Worm (Caenorhabditis elegans) whole organism, young adult: ENCODE measurements around the gene nspb-10.
A peak's percentile ranks its signal among the peaks of the same experiment; 100 is the strongest.

Experiments
- D2030.7 ChIP-seq: fragments of 200-800 bp; sonication (Bioruptor generic); IDR thresholded peaks from 2 replicates; pipeline ENCODE4 v1.3.6; 2022; ENCODE audit warnings: missing genetic modification reagents, missing genetic modification characterization, missing compliant biosample characterization
- F37B4.10 ChIP-seq: fragments of 200-800 bp; sonication (Bioruptor generic); IDR thresholded peaks from 2 replicates; pipeline ENCODE4 v1.3.6; 2022; ENCODE audit warnings: missing genetic modification characterization, missing compliant biosample characterization
- F49E8.2 ChIP-seq: sonication (generic microtip); optimal IDR thresholded peaks from 3 replicates; lab custom pipeline; 2017; ENCODE audit warnings: missing genetic modification characterization, mild to moderate bottlenecking, missing compliant biosample characterization, antibody characterized with exemption, moderate library complexity; ENCODE audit not compliant: insufficient read depth
- F52B5.7 ChIP-seq: sonication (generic microtip); optimal IDR thresholded peaks from 2 replicates; lab custom pipeline; 2016; ENCODE audit warnings: mild to moderate bottlenecking, missing genetic modification characterization, missing compliant biosample characterization
- T07F8.4 ChIP-seq: sonication (generic microtip); optimal IDR thresholded peaks from 2 replicates; lab custom pipeline; 2016; ENCODE audit warnings: mild to moderate bottlenecking, missing genetic modification characterization, moderate library complexity, missing compliant biosample characterization
- Y53G8AR.9 ChIP-seq: fragments of 200-800 bp; sonication (Bioruptor generic); conservative IDR thresholded peaks from 2 replicates; pipeline ENCODE4 v1.3.6; 2022; ENCODE audit warnings: missing genetic modification reagents, missing genetic modification characterization, missing compliant biosample characterization
- Y67H2A.10 ChIP-seq: fragments of 200-800 bp; sonication (Bioruptor generic); conservative IDR thresholded peaks from 2 replicates; pipeline ENCODE4 v1.3.6; 2022; ENCODE audit warnings: missing genetic modification reagents, missing genetic modification characterization, missing compliant biosample characterization
- Y95B8A.8 ChIP-seq: fragments of 200-800 bp; sonication (Bioruptor generic); IDR thresholded peaks from 2 replicates; pipeline ENCODE4 v1.3.6; 2022; ENCODE audit warnings: missing genetic modification reagents, missing genetic modification characterization, missing compliant biosample characterization
- ama-1 ChIP-seq, 3 experiments: fragments of 150-350 bp in 1 of 3; sonication (generic microtip) in 2 of 3; optimal IDR thresholded peaks; 2 replicates each; lab custom pipeline; 2014 to 2018; ENCODE audit warnings: missing biosample characterization in 2 of 3, missing genetic modification characterization in 2 of 3, missing genetic modification reagents in 2 of 3
- ccch-3 ChIP-seq: fragments of 200-800 bp; sonication (Bioruptor generic); optimal IDR thresholded peaks from 2 replicates; lab custom pipeline; 2018; ENCODE audit warnings: mild to moderate bottlenecking, missing genetic modification characterization, missing compliant biosample characterization
- ceh-27 ChIP-seq: fragments of 200-800 bp; sonication (Bioruptor generic); optimal IDR thresholded peaks from 2 replicates; lab custom pipeline; 2018; ENCODE audit warnings: mild to moderate bottlenecking, missing genetic modification characterization, moderate library complexity, missing compliant biosample characterization
- ceh-40 ChIP-seq: fragments of 200-800 bp; sonication (Bioruptor generic); IDR thresholded peaks from 2 replicates; pipeline ENCODE4 v1.3.6; 2022; ENCODE audit warnings: missing genetic modification characterization, missing compliant biosample characterization
- die-1 ChIP-seq: sonication (generic microtip); optimal IDR thresholded peaks from 2 replicates; lab custom pipeline; 2016; ENCODE audit warnings: missing genotype, mild to moderate bottlenecking, missing genetic modification characterization, missing compliant biosample characterization
- ets-4 ChIP-seq: fragments of 200-800 bp; sonication (Bioruptor generic); optimal IDR thresholded peaks from 2 replicates; lab custom pipeline; 2018; ENCODE audit warnings: mild to moderate bottlenecking, missing genetic modification characterization, missing compliant biosample characterization
- hmg-1.2 ChIP-seq: fragments of 200-800 bp; sonication (Bioruptor generic); IDR thresholded peaks from 2 replicates; pipeline ENCODE4 v1.3.6; 2022; ENCODE audit warnings: missing genetic modification reagents, missing genetic modification characterization, missing compliant biosample characterization
- lin-26 ChIP-seq: fragments of 200-800 bp; sonication (Bioruptor generic); IDR thresholded peaks from 2 replicates; pipeline ENCODE4 v1.3.6; 2022; ENCODE audit warnings: missing genetic modification reagents, missing genetic modification characterization, missing compliant biosample characterization
- mcd-1 ChIP-seq: fragments of 200-800 bp; sonication (Bioruptor generic); IDR thresholded peaks from 2 replicates; pipeline ENCODE4 v1.3.6; 2022; ENCODE audit warnings: missing genetic modification reagents, missing genetic modification characterization, missing compliant biosample characterization
- mel-28 ChIP-seq: sonication (generic microtip); optimal IDR thresholded peaks from 2 replicates; lab custom pipeline; 2016; ENCODE audit warnings: borderline replicate concordance, mild to moderate bottlenecking, missing genetic modification characterization, missing compliant biosample characterization
- nhr-27 ChIP-seq: fragments of 200-800 bp; sonication (Bioruptor generic); optimal IDR thresholded peaks from 2 replicates; lab custom pipeline; 2018; ENCODE audit warnings: mild to moderate bottlenecking, missing genetic modification characterization, moderate library complexity, missing compliant biosample characterization
- nhr-80 ChIP-seq: sonication (generic microtip); optimal IDR thresholded peaks from 2 replicates; lab custom pipeline; 2016; ENCODE audit warnings: missing genetic modification characterization, missing compliant biosample characterization
- pha-4 ChIP-seq: fragments of 150-350 bp; sonication (generic microtip); optimal IDR thresholded peaks from 2 replicates; lab custom pipeline; 2014; ENCODE audit warnings: missing biosample characterization, missing genetic modification reagents, missing genetic modification characterization
- rec-8 ChIP-seq, 2 experiments: sonication (generic microtip); optimal IDR thresholded peaks; 2 replicates each; lab custom pipeline; 2016; ENCODE audit warnings: mild to moderate bottlenecking in 2 of 2, missing genetic modification characterization in 2 of 2, missing genetic modification reagents in 2 of 2, missing genotype in 2 of 2, missing biosample characterization in 1 of 2, missing compliant biosample characterization in 1 of 2, moderate library complexity in 1 of 2
- snpc-1.3 ChIP-seq: sonication (generic microtip); optimal IDR thresholded peaks from 2 replicates; lab custom pipeline; 2017; ENCODE audit warnings: missing genetic modification characterization, mild to moderate bottlenecking, missing compliant biosample characterization, antibody characterized with exemption, moderate library complexity, missing genotype, missing genetic modification reagents; ENCODE audit not compliant: insufficient read depth
- snpc-4 ChIP-seq, 5 experiments: fragments of 150-350 bp in 1 of 5; sonication (generic microtip) in 4 of 5; optimal IDR thresholded peaks; 2 replicates each; lab custom pipeline; 2014 to 2018; ENCODE audit warnings: missing genetic modification characterization in 5 of 5, missing biosample characterization in 3 of 5, antibody characterized with exemption in 2 of 5, mild to moderate bottlenecking in 2 of 5, missing compliant biosample characterization in 2 of 5, missing genotype in 2 of 5, moderate library complexity in 2 of 5, missing genetic modification reagents in 1 of 5
- xnd-1 ChIP-seq: sonication (generic microtip); optimal IDR thresholded peaks from 2 replicates; lab custom pipeline; 2016; ENCODE audit warnings: missing genotype, missing genetic modification reagents, missing genetic modification characterization, missing compliant biosample characterization
- zfh-2 ChIP-seq: fragments of 200-800 bp; sonication (Bioruptor generic); conservative IDR thresholded peaks from 2 replicates; pipeline ENCODE4 v1.3.6; 2022; ENCODE audit warnings: missing genetic modification reagents, missing genetic modification characterization, missing compliant biosample characterization
- zim-3 ChIP-seq: sonication (generic microtip); optimal IDR thresholded peaks from 2 replicates; lab custom pipeline; 2017; ENCODE audit warnings: mild to moderate bottlenecking, missing genetic modification characterization, moderate library complexity, missing compliant biosample characterization
- ztf-28 ChIP-seq: fragments of 200-800 bp; sonication (Bioruptor generic); IDR thresholded peaks from 2 replicates; pipeline ENCODE4 v1.3.6; 2022; ENCODE audit warnings: missing genetic modification reagents, missing genetic modification characterization, missing compliant biosample characterization

The nspb-10 gene

DNA sequence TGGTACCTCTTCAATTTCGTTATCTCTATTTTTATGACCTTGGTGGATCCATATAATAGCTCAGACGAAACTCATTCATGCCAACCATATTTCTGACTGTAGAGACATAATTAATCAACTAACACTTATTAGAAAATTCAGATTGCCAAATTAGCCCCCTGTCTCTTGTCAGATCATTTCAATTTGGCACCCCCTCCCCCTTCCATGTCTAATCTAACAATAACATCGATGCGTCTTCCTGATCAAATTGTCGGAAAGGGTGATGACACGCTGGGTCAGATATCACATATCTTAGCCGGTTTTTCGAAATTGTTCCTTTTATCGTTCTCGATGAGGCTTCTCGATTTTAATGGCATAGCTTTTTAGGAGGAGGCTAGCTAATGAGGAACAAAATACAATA is 23.2 kb upstream of the nspb-10 start:
- TF ChIP-seq pha-4 (tag; lab: Kevin White, UChicago) (no peak), rec-8 (tag; optimal IDR thresholded peaks at IDR 0.05; lab: Kevin White, UChicago) (no peak), zim-3 (tag; lab: Kevin White, UChicago) (no peak), F37B4.10 (no peak), snpc-4 (GFP tag; optimal IDR thresholded peaks at IDR 0.05; lab: Kevin White, UChicago) (no peak), snpc-4 (tag; optimal IDR thresholded peaks at IDR 0.05; lab: Kevin White, UChicago) (no peak), snpc-1.3 (tag; lab: Kevin White, UChicago) (no peak), F49E8.2 (no peak), die-1 (tag; lab: Kevin White, UChicago) (no peak), ets-4 (GFP tag; lab: Kevin White, UChicago) (no peak)
- TF ChIP-seq, all 124 proteins: peak for 0

DNA sequence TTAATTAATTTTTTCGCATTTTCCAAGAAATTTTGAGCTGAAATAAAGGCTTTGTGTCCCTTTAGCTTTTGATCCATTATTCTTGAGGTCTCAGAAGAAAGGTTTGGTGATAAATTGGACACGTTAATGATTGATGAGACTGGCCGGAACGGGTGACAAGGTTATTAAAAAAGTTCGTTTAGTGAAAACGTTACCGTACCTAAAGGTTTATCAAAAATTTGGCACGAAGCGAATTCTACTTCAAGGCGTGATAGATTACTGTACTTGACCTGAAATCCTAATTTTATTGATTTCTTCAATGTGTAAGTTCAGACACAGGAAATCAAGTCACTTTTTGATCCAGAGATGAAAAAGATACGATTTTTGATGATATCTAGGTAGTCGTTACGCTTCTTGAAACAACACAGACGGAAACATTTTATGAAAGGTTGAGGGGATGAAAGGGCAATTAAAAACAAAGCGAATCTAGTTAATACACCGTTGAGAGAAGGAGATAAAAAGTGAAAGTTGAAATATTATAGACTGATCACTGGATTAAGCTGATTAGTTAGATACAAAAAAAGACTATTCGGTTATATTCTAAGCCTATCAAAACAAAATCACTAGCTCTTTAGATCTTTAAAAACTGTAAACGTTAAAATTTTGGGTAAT is 22.6 kb upstream of the nspb-10 start:
- no peak for TF ChIP-seq xnd-1 (tag; lab: Kevin White, UChicago)
- peak; percentile 35 for TF ChIP-seq ama-1 (optimal IDR thresholded peaks at IDR 0.05; lab: Kevin White, UChicago)
- TF ChIP-seq ama-1 (GFP tag; optimal IDR thresholded peaks at IDR 0.05; lab: Kevin White, UChicago) = no peak
- TF ChIP-seq, all 124 proteins: peak for 1

DNA sequence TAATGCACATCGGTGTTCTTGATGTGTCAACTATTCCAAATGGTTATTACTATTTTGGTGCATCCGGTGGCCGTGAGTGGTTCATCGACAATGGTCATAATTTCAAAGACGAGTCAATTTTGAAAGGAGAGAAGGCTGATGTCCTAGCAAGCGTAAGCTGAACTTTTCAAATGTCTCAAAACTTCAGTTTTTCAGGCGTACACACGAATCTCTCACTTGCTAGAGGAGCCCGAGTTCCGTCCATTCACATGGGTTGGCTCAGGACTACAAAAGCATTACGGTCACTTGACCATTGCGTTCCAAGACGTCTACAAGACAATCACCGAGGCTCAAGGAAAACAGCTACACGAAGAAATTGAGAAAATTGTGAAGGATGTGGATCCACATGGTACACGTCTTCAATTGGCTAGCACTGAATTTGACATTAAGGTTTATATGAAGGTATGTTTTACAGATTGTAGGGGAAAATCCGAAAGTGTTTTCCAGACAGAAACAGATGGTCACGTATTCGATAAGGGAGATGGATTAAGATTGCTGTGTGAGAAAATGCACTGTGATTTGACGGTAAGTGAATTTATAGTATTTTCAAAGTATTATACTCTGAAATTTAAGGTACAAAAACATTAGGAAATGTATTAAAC is 21.4 kb upstream of the nspb-10 start:
- peak; percentile 1 for TF ChIP-seq F52B5.7 (tag; lab: Kevin White, UChicago)
- TF ChIP-seq Y95B8A.8 (GFP tag; lab: Robert Waterston, UW) = no peak

DNA sequence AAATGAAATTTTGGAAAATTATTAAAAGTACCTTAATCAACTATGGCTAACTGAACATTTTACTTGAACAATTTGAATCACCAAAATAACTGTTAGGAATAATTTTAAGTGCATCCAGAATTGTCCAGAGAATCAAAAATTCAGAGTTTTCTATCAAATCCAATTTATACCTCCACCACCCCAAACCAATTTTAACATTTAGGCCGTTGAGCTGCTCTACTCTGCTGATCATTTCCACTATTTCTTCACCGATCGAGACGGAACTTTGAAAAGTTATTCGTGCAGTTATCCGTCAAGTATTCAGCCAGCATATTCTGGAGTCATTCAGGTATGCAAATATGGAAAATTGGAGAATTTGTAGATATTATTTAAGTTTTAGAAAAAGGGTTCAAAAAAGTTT is 20.4 kb upstream of the nspb-10 start:
- TF ChIP-seq hmg-1.2 (GFP tag; lab: Robert Waterston, UW) (no peak), Y67H2A.10 (GFP tag; lab: Robert Waterston, UW) (no peak), ama-1 (optimal IDR thresholded peaks at IDR 0.05; lab: Kevin White, UChicago) (peak; percentile 40), ama-1 (GFP tag; optimal IDR thresholded peaks at IDR 0.05; lab: Kevin White, UChicago) (no peak)

DNA sequence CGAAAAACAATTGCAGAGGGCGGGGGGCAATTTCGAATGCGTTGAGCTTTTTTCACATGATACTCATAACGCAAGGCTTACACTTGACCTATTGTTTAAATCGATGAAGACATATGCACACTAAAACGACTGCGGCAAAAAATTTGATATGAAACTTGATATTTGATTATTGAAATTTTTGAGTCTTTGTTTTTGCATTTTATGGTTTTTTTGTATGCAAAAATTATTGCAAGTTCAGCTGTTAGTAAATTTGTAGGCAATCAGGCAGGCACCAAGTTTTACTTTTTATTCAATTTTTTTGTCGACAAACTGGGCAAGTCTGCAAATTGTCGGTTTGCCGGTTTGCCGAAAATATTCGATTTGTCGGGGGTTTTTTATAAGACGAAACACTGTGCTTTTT is 18.1 kb upstream of the nspb-10 start, which contains the start of gene arl-3:
arl-3 (plus strand) TSS at position 301 of the 400 bp plus-strand sequence.
- TF ChIP-seq ceh-40 (GFP tag; lab: Robert Waterston, UW) (no peak), Y53G8AR.9 (GFP tag; lab: Robert Waterston, UW) (0 out of 2 replicates have a peak, but pooled peaks have one; percentile 40), nhr-27 (tag; lab: Kevin White, UChicago) (no peak), mel-28 (no peak), D2030.7 (GFP tag; lab: Robert Waterston, UW) (no peak), ceh-27 (GFP tag; lab: Kevin White, UChicago) (no peak)

DNA sequence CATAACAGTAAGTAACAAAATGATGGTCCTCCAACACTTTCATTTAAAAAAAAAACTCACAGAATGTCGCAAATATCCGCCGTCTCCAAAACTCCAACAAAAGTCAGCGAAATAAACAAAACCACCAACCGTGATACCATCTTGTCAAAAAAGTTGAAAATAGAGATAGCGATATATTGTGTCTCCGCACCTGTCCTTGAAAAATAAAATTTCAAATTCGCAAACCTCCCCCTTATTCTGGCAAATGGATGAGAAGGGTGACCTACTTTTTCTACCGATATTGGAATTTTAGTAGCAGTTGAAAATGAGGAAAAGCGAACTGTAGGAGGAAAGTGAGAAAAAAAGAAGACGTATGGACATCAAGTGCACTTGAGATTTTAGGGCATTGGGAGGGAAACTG is 17.4 kb upstream of the nspb-10 start, which contains the start of gene F19H8.2:
F19H8.2 (minus strand) TSS at position 391 of the 400 bp plus-strand sequence.
- TF ChIP-seq T07F8.4 (tag; lab: Kevin White, UChicago) (no peak), ccch-3 (no peak), ceh-27 (GFP tag; lab: Kevin White, UChicago) (peak; percentile 32), mcd-1 (GFP tag; lab: Robert Waterston, UW) (no peak), ztf-28 (GFP tag; lab: Robert Waterston, UW) (no peak), lin-26 (no peak), nhr-80 (no peak), Y53G8AR.9 (GFP tag; lab: Robert Waterston, UW) (0 out of 2 replicates have a peak, but pooled peaks have one; percentile 34), zfh-2 (no peak)
